Worm (Caenorhabditis elegans) whole organism, L3 larva: ENCODE data around the gene tsp-4.

ENCODE experiments used
- ZK546.5 ChIP-seq: sonication (generic microtip); optimal IDR thresholded peaks from 2 replicates; lab custom pipeline; 2017; ENCODE audit warnings: missing biosample characterization, missing genetic modification characterization
- ama-1 ChIP-seq: fragments of 150-350 bp; optimal IDR thresholded peaks from 2 replicates; lab custom pipeline; 2018
- ceh-16 ChIP-seq: sonication (generic microtip); optimal IDR thresholded peaks from 2 replicates; lab custom pipeline; 2017; ENCODE audit warnings: missing biosample characterization, missing genetic modification characterization
- ceh-28 ChIP-seq: fragments of 150-350 bp; optimal IDR thresholded peaks from 2 replicates; lab custom pipeline; 2014; ENCODE audit warnings: missing biosample characterization, missing genetic modification reagents, missing genetic modification characterization
- ceh-82 ChIP-seq: fragments of 150-350 bp; optimal IDR thresholded peaks from 2 replicates; lab custom pipeline; 2014; ENCODE audit warnings: missing biosample characterization, missing genetic modification characterization
- ceh-9 ChIP-seq: sonication (generic microtip); optimal IDR thresholded peaks from 2 replicates; lab custom pipeline; 2018; ENCODE audit warnings: missing biosample characterization, missing genetic modification characterization
- egl-27 ChIP-seq: sonication (generic microtip); optimal IDR thresholded peaks from 4 replicates; lab custom pipeline; 2017; ENCODE audit warnings: missing biosample characterization, missing genetic modification reagents, missing genetic modification characterization
- egl-5 ChIP-seq: fragments of 150-350 bp; optimal IDR thresholded peaks from 2 replicates; lab custom pipeline; 2017; ENCODE audit warnings: missing biosample characterization, missing genetic modification reagents, missing genetic modification characterization, inconsistent platforms
- elt-2 ChIP-seq: sonication (generic microtip); optimal IDR thresholded peaks from 2 replicates; lab custom pipeline; 2016; ENCODE audit warnings: missing genetic modification reagents, mild to moderate bottlenecking, missing genetic modification characterization, missing compliant biosample characterization
- elt-3 ChIP-seq, 3 experiments: fragments of 150-350 bp in 1 of 3; sonication (generic microtip) in 2 of 3; optimal IDR thresholded peaks; 2 replicates in 2 of 3; 4 replicates in 1 of 3; lab custom pipeline; 2014 to 2017; ENCODE audit warnings: missing biosample characterization in 3 of 3, missing genetic modification characterization in 3 of 3
- fkh-10 ChIP-seq: sonication (generic microtip); optimal IDR thresholded peaks from 2 replicates; lab custom pipeline; 2017; ENCODE audit warnings: missing biosample characterization, missing genetic modification reagents, missing genetic modification characterization
- fkh-2 ChIP-seq: fragments of 150-350 bp; optimal IDR thresholded peaks from 2 replicates; lab custom pipeline; 2014; ENCODE audit warnings: missing biosample characterization, missing genetic modification reagents, missing genetic modification characterization
- hmg-11 ChIP-seq: sonication (generic microtip); optimal IDR thresholded peaks from 2 replicates; lab custom pipeline; 2016; ENCODE audit warnings: missing genetic modification characterization, missing compliant biosample characterization
- lin-15B ChIP-seq: fragments of 150-350 bp; optimal IDR thresholded peaks from 2 replicates; lab custom pipeline; 2014; ENCODE audit warnings: missing biosample characterization, missing genetic modification characterization
- lsy-12 ChIP-seq: sonication (generic microtip); optimal IDR thresholded peaks from 2 replicates; lab custom pipeline; 2016; ENCODE audit warnings: mild to moderate bottlenecking, missing genetic modification characterization, missing compliant biosample characterization
- mdl-1 ChIP-seq: fragments of 150-350 bp; optimal IDR thresholded peaks from 2 replicates; lab custom pipeline; 2014; ENCODE audit warnings: missing biosample characterization, missing genetic modification characterization
- nhr-12 ChIP-seq: fragments of 150-350 bp; optimal IDR thresholded peaks from 2 replicates; lab custom pipeline; 2014; ENCODE audit warnings: missing biosample characterization, missing genetic modification characterization
- nhr-23 ChIP-seq: fragments of 150-350 bp; optimal IDR thresholded peaks from 2 replicates; lab custom pipeline; 2014; ENCODE audit warnings: missing biosample characterization, missing genetic modification reagents, missing genetic modification characterization
- nhr-237 ChIP-seq: fragments of 150-350 bp; optimal IDR thresholded peaks from 2 replicates; lab custom pipeline; 2014; ENCODE audit warnings: missing biosample characterization, missing genetic modification characterization
- nhr-25 ChIP-seq: sonication (generic microtip); optimal IDR thresholded peaks from 2 replicates; lab custom pipeline; 2017; ENCODE audit warnings: missing biosample characterization, missing genetic modification characterization
- nhr-28 ChIP-seq: fragments of 150-350 bp; optimal IDR thresholded peaks from 2 replicates; lab custom pipeline; 2014; ENCODE audit warnings: missing biosample characterization, missing genetic modification characterization
- nhr-43 ChIP-seq: sonication (generic microtip); optimal IDR thresholded peaks from 2 replicates; lab custom pipeline; 2016; ENCODE audit warnings: mild to moderate bottlenecking, missing genetic modification characterization, missing compliant biosample characterization; ENCODE audit not compliant: poor library complexity, severe bottlenecking
- nhr-76 ChIP-seq: fragments of 150-350 bp; sonication (generic microtip); optimal IDR thresholded peaks from 5 replicates; lab custom pipeline; 2014; ENCODE audit warnings: missing biosample characterization, missing genetic modification characterization
- nhr-77 ChIP-seq: fragments of 150-350 bp; optimal IDR thresholded peaks from 2 replicates; lab custom pipeline; 2014; ENCODE audit warnings: missing biosample characterization, missing genetic modification characterization
- pha-4 ChIP-seq: fragments of 150-350 bp; optimal IDR thresholded peaks from 2 replicates; lab custom pipeline; 2014; ENCODE audit warnings: missing biosample characterization, missing genetic modification reagents, missing genetic modification characterization
- sea-2 ChIP-seq: fragments of 150-350 bp; sonication (generic microtip); optimal IDR thresholded peaks from 4 replicates; lab custom pipeline; 2014; ENCODE audit warnings: missing biosample characterization, missing genetic modification reagents, missing genetic modification characterization
- tbx-2 ChIP-seq: sonication (generic microtip); optimal IDR thresholded peaks from 2 replicates; lab custom pipeline; 2016; ENCODE audit warnings: mild to moderate bottlenecking, missing genetic modification characterization, missing compliant biosample characterization
- unc-39 ChIP-seq: sonication (generic microtip); optimal IDR thresholded peaks from 4 replicates; lab custom pipeline; 2017; ENCODE audit warnings: missing biosample characterization, missing genetic modification characterization
- unc-62 ChIP-seq: fragments of 150-350 bp; sonication (generic microtip); optimal IDR thresholded peaks from 4 replicates; lab custom pipeline; 2014; ENCODE audit warnings: missing biosample characterization, missing genetic modification reagents, missing genetic modification characterization
- zag-1 ChIP-seq: fragments of 150-350 bp; optimal IDR thresholded peaks from 2 replicates; lab custom pipeline; 2014; ENCODE audit warnings: missing biosample characterization, missing genetic modification characterization
- ztf-11 ChIP-seq: fragments of 150-350 bp; optimal IDR thresholded peaks from 2 replicates; lab custom pipeline; 2014; ENCODE audit warnings: missing biosample characterization, missing genetic modification characterization
- ztf-4 ChIP-seq: fragments of 150-350 bp; optimal IDR thresholded peaks from 2 replicates; lab custom pipeline; 2014; ENCODE audit warnings: missing biosample characterization, missing genetic modification characterization

Gene tsp-4

ce11 chrIV:12520150-12520549 is at the start of gene tsp-4:
Gene tsp-4, minus strand, starts transcription at chrIV:12520250.
- TF ChIP-seq lsy-12 (tag; lab: Kevin White, UChicago) = no peak
- TF ChIP-seq ama-1 = no peak
- no peak for TF ChIP-seq ceh-16
- TF ChIP-seq mdl-1 (tag; lab: Kevin White, UChicago) = no peak
- TF ChIP-seq hmg-11 (tag; lab: Kevin White, UChicago) = no peak
- TF ChIP-seq elt-3 (tag; optimal IDR thresholded peaks at IDR 0.05; lab: Kevin White, UChicago) = no peak
- no peak for TF ChIP-seq sea-2 (GFP tag; lab: Kevin White, UChicago)
- no peak for TF ChIP-seq pha-4 (tag; lab: Kevin White, UChicago)
- no peak for TF ChIP-seq unc-39 (tag; lab: Kevin White, UChicago)
- TF ChIP-seq unc-62 = no peak
- TF ChIP-seq lin-15B (tag; lab: Kevin White, UChicago) = no peak
- no peak for TF ChIP-seq zag-1 (tag; lab: Kevin White, UChicago)
- TF ChIP-seq fkh-2 (tag; lab: Kevin White, UChicago) = no peak
- no peak for TF ChIP-seq ceh-9 (tag; lab: Kevin White, UChicago)
- no peak for TF ChIP-seq ztf-4 (tag; lab: Kevin White, UChicago)

ce11 chrIV:12567176-12567892 is 47.3 kb upstream of the tsp-4 start, which contains the start of the genes hsb-1 and let-99:
Gene hsb-1, minus strand, starts transcription at chrIV:12567226.
Gene let-99, plus strand, starts transcription at chrIV:12567842.
- TF ChIP-seq elt-3 (tag; optimal IDR thresholded peaks at IDR 0.05; lab: Kevin White, UChicago) (no peak), egl-5 (tag; lab: Kevin White, UChicago) (peak; percentile 8), elt-2 (tag; lab: Kevin White, UChicago) (peak; percentile 12), nhr-25 (tag; lab: Kevin White, UChicago) (peak; percentile 31)

ce11 chrIV:12565933-12566540 is 46.0 kb upstream of the tsp-4 start, which contains the start of gene eak-7:
Gene eak-7, minus strand, starts transcription at chrIV:12565983.
- no peak for TF ChIP-seq nhr-28 (tag; lab: Kevin White, UChicago)
- TF ChIP-seq ceh-82 (tag; lab: Kevin White, UChicago) = no peak
- TF ChIP-seq ceh-28 (tag; lab: Kevin White, UChicago) = no peak
- no peak for TF ChIP-seq fkh-10 (GFP tag; lab: Kevin White, UChicago)
- no peak for TF ChIP-seq nhr-237 (tag; lab: Kevin White, UChicago)
- TF ChIP-seq nhr-76 = no peak
- no peak for TF ChIP-seq egl-27 (tag; lab: Kevin White, UChicago)

- TF ChIP-seq fkh-10 (GFP tag; lab: Kevin White, UChicago) = no peak
- TF ChIP-seq ceh-82 (tag; lab: Kevin White, UChicago) = no peak
- TF ChIP-seq nhr-25 (tag; lab: Kevin White, UChicago) = no peak
- TF ChIP-seq ztf-11 (tag; lab: Kevin White, UChicago) = no peak
- no peak for TF ChIP-seq nhr-77 (tag; lab: Kevin White, UChicago)
- no peak for TF ChIP-seq zag-1 (tag; lab: Kevin White, UChicago)
- no peak for TF ChIP-seq nhr-76
- no peak for TF ChIP-seq mdl-1 (tag; lab: Kevin White, UChicago)
- no peak for TF ChIP-seq nhr-23 (tag; lab: Kevin White, UChicago)
- TF ChIP-seq tbx-2 (tag; lab: Kevin White, UChicago) = no peak
- TF ChIP-seq unc-39 (tag; lab: Kevin White, UChicago) = no peak
- no peak for TF ChIP-seq ama-1
- TF ChIP-seq nhr-12 (tag; lab: Kevin White, UChicago) = no peak
- TF ChIP-seq ceh-16 = no peak
- no peak for TF ChIP-seq sea-2 (GFP tag; lab: Kevin White, UChicago)
- no peak for TF ChIP-seq elt-3 (tag; optimal IDR thresholded peaks at IDR 0.05; lab: Kevin White, UChicago)
- TF ChIP-seq ZK546.5 (tag; lab: Kevin White, UChicago) = no peak
- no peak for TF ChIP-seq hmg-11 (tag; lab: Kevin White, UChicago)
- TF ChIP-seq nhr-43 (tag; lab: Kevin White, UChicago) = no peak
- TF ChIP-seq, all 47 proteins: peak for 0
Observed at ce11 chrIV:12560568-12560967, 40.5 kb upstream of the tsp-4 start, which contains the start of gene snb-7. Gene snb-7, plus strand, starts transcription at chrIV:12560868.
